Fruit fly (Drosophila melanogaster): ENCODE measurements around the gene CG14130.

DNA sequence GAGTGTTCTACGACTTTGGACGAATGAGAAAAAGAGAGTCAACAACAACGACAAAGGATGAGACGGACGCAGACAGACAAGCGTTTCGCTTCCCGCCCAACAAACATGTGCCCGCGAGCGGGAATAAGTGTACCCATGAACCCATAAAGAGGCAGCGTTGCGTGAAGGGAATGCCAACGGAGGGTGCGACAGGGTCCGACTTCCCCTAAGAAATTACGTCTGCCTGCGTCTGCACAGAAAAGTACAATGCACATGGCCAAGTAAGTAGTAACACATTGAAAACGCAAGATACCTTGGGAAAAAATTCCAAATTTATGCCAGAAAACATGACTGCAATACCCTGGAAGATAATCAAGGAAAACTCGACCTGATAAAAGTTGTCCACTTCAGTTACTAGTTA is 16.0 kb downstream of the CG14130 start:
- no peak for TF ChIP-seq gsb (GFP tag; IDR thresholded peaks at IDR 0.05)
- TF ChIP-seq Spps (tag; optimal IDR thresholded peaks at IDR 0.05) = no peak
- TF ChIP-seq pho (GFP tag; optimal IDR thresholded peaks at IDR 0.05) = no peak
- TF ChIP-seq CG10543 (GFP tag; optimal IDR thresholded peaks at IDR 0.05) = no peak
- TF ChIP-seq Dfd (GFP tag; optimal IDR thresholded peaks at IDR 0.05) = no peak
- no peak for TF ChIP-seq dm (GFP tag; optimal IDR thresholded peaks at IDR 0.05)
- no peak for TF ChIP-seq CG3281 (GFP tag; optimal IDR thresholded peaks at IDR 0.05)

All from whole organism, embryonic.